Worm (Caenorhabditis elegans) whole organism, L1 larva: Measurements from ENCODE around the gene F20H11.4.

ENCODE experiments used
- C04F5.9 ChIP-seq: sonication (generic microtip); optimal IDR thresholded peaks from 2 replicates; lab custom pipeline; 2016; ENCODE audit warnings: missing genetic modification characterization, missing compliant biosample characterization
- C16A3.4 ChIP-seq: fragments of 150-350 bp; optimal IDR thresholded peaks from 2 replicates; lab custom pipeline; 2014; ENCODE audit warnings: missing biosample characterization, missing genetic modification characterization
- F16B12.6 ChIP-seq: fragments of 150-350 bp; optimal IDR thresholded peaks from 2 replicates; lab custom pipeline; 2014; ENCODE audit warnings: missing biosample characterization, missing genetic modification characterization
- aha-1 ChIP-seq: fragments of 150-350 bp; optimal IDR thresholded peaks from 2 replicates; lab custom pipeline; 2014; ENCODE audit warnings: missing biosample characterization, missing genetic modification characterization
- alr-1 ChIP-seq: fragments of 200-800 bp; sonication (Bioruptor generic); optimal IDR thresholded peaks from 2 replicates; lab custom pipeline; 2018; ENCODE audit warnings: borderline replicate concordance, mild to moderate bottlenecking, missing genetic modification characterization, missing compliant biosample characterization
- aly-2 ChIP-seq: fragments of 150-350 bp; optimal IDR thresholded peaks from 2 replicates; lab custom pipeline; 2014; ENCODE audit warnings: missing biosample characterization, missing genetic modification characterization
- blmp-1 ChIP-seq: fragments of 150-350 bp; optimal IDR thresholded peaks from 2 replicates; lab custom pipeline; 2014; ENCODE audit warnings: missing biosample characterization, missing genetic modification characterization
- ceh-63 ChIP-seq: fragments of 200-800 bp; sonication (Bioruptor generic); optimal IDR thresholded peaks from 2 replicates; lab custom pipeline; 2018; ENCODE audit warnings: mild to moderate bottlenecking, missing genetic modification characterization, missing compliant biosample characterization
- ceh-82 ChIP-seq, 3 experiments: fragments of 150-350 bp in 1 of 3; sonication (generic microtip) in 2 of 3; optimal IDR thresholded peaks; 2 replicates each; lab custom pipeline; 2014 to 2017; ENCODE audit warnings: missing biosample characterization in 3 of 3, missing genetic modification characterization in 3 of 3
- ceh-88 ChIP-seq: fragments of 200-800 bp; sonication (Bioruptor generic); IDR thresholded peaks from 2 replicates; pipeline ENCODE4 v1.3.6; 2022; ENCODE audit warnings: missing genetic modification characterization, missing compliant biosample characterization
- ceh-90 ChIP-seq: sonication (generic microtip); optimal IDR thresholded peaks from 2 replicates; lab custom pipeline; 2016; ENCODE audit warnings: missing genetic modification characterization, missing compliant biosample characterization
- ces-1 ChIP-seq: fragments of 150-350 bp; optimal IDR thresholded peaks from 2 replicates; lab custom pipeline; 2014; ENCODE audit warnings: missing biosample characterization, missing genetic modification reagents, missing genetic modification characterization
- egl-13 ChIP-seq: sonication (generic microtip); optimal IDR thresholded peaks from 2 replicates; lab custom pipeline; 2016; ENCODE audit warnings: missing genotype, missing genetic modification reagents, missing genetic modification characterization, missing compliant biosample characterization
- elt-2 ChIP-seq: sonication (generic microtip); optimal IDR thresholded peaks from 2 replicates; lab custom pipeline; 2016; ENCODE audit warnings: missing genetic modification characterization, mild to moderate bottlenecking, inconsistent platforms, missing compliant biosample characterization, missing genetic modification reagents
- elt-3 ChIP-seq, 6 experiments: fragments of 150-350 bp in 1 of 6; sonication (generic microtip); optimal IDR thresholded peaks; 2 replicates each; lab custom pipeline; 2017 to 2018; ENCODE audit warnings: missing biosample characterization in 6 of 6, missing genetic modification characterization in 6 of 6, inconsistent platforms in 1 of 6
- ets-5 ChIP-seq: fragments of 200-800 bp; sonication (Bioruptor generic); IDR thresholded peaks from 2 replicates; pipeline ENCODE4 v1.3.6; 2022; ENCODE audit warnings: missing genetic modification characterization, missing compliant biosample characterization
- fkh-4 ChIP-seq: sonication (generic microtip); optimal IDR thresholded peaks from 2 replicates; lab custom pipeline; 2016; ENCODE audit warnings: missing compliant biosample characterization, missing genetic modification characterization, borderline replicate concordance
- fkh-8 ChIP-seq: sonication (generic microtip); optimal IDR thresholded peaks from 2 replicates; lab custom pipeline; 2016; ENCODE audit warnings: mild to moderate bottlenecking, missing genetic modification characterization, missing compliant biosample characterization
- fos-1 ChIP-seq: fragments of 150-350 bp; optimal IDR thresholded peaks from 2 replicates; lab custom pipeline; 2014; ENCODE audit warnings: missing biosample characterization, missing genetic modification characterization
- grh-1 ChIP-seq: fragments of 200-800 bp; sonication (Bioruptor generic); IDR thresholded peaks from 2 replicates; pipeline ENCODE4 v1.3.6; 2022; ENCODE audit warnings: missing genetic modification reagents, missing genetic modification characterization, missing compliant biosample characterization
- hlh-17 ChIP-seq: fragments of 200-800 bp; sonication (Bioruptor generic); optimal IDR thresholded peaks from 2 replicates; lab custom pipeline; 2018; ENCODE audit warnings: missing genetic modification characterization, mild to moderate bottlenecking, missing compliant biosample characterization, moderate library complexity, borderline replicate concordance
- hlh-4 ChIP-seq: sonication (generic microtip); optimal IDR thresholded peaks from 2 replicates; lab custom pipeline; 2016; ENCODE audit warnings: mild to moderate bottlenecking, missing genetic modification characterization, missing compliant biosample characterization
- hpl-2 ChIP-seq: fragments of 150-350 bp; optimal IDR thresholded peaks from 2 replicates; lab custom pipeline; 2014; ENCODE audit warnings: missing biosample characterization, missing genetic modification reagents, missing genetic modification characterization
- lin-14 ChIP-seq: fragments of 200-800 bp; sonication (Bioruptor generic); optimal IDR thresholded peaks from 2 replicates; lab custom pipeline; 2018; ENCODE audit warnings: mild to moderate bottlenecking, missing genetic modification characterization, moderate library complexity, missing compliant biosample characterization
- lin-35 ChIP-seq, 2 experiments: fragments of 150-350 bp; optimal IDR thresholded peaks; 2 replicates each; lab custom pipeline; 2014; ENCODE audit warnings: missing biosample characterization in 2 of 2, missing genetic modification characterization in 2 of 2, missing genetic modification reagents in 2 of 2
- lir-3 ChIP-seq: sonication (generic microtip); optimal IDR thresholded peaks from 2 replicates; lab custom pipeline; 2016; ENCODE audit warnings: mild to moderate bottlenecking, missing genetic modification characterization, moderate library complexity, missing compliant biosample characterization; ENCODE audit not compliant: poor library complexity
- lsy-2 ChIP-seq, 2 experiments: fragments of 150-350 bp; optimal IDR thresholded peaks; 2 replicates each; lab custom pipeline; 2014; ENCODE audit warnings: missing biosample characterization in 2 of 2, missing genetic modification characterization in 2 of 2
- mab-9 ChIP-seq: fragments of 200-800 bp; sonication (Bioruptor generic); IDR thresholded peaks from 2 replicates; pipeline ENCODE4 v1.3.6; 2022; ENCODE audit warnings: missing genetic modification reagents, missing genetic modification characterization, missing compliant biosample characterization
- mef-2 ChIP-seq: fragments of 150-350 bp; optimal IDR thresholded peaks from 2 replicates; lab custom pipeline; 2014; ENCODE audit warnings: missing biosample characterization, missing genetic modification characterization
- mep-1 ChIP-seq: fragments of 150-350 bp; optimal IDR thresholded peaks from 2 replicates; lab custom pipeline; 2014; ENCODE audit warnings: missing biosample characterization, missing genetic modification characterization
- nhr-11 ChIP-seq: fragments of 150-350 bp; optimal IDR thresholded peaks from 2 replicates; lab custom pipeline; 2014; ENCODE audit warnings: missing biosample characterization, missing genetic modification characterization
- nhr-20 ChIP-seq: sonication (generic microtip); optimal IDR thresholded peaks from 2 replicates; lab custom pipeline; 2016; ENCODE audit warnings: mild to moderate bottlenecking, missing genetic modification characterization, missing compliant biosample characterization
- nhr-237 ChIP-seq: fragments of 150-350 bp; optimal IDR thresholded peaks from 2 replicates; lab custom pipeline; 2014; ENCODE audit warnings: missing biosample characterization, missing genetic modification characterization
- nhr-47 ChIP-seq: sonication (generic microtip); optimal IDR thresholded peaks from 2 replicates; lab custom pipeline; 2016; ENCODE audit warnings: mild to moderate bottlenecking, missing genetic modification characterization, moderate library complexity, missing compliant biosample characterization
- nhr-71 ChIP-seq: sonication (generic microtip); optimal IDR thresholded peaks from 2 replicates; lab custom pipeline; 2016; ENCODE audit warnings: mild to moderate bottlenecking, missing genetic modification characterization, moderate library complexity, missing compliant biosample characterization
- nhr-77 ChIP-seq: fragments of 150-350 bp; optimal IDR thresholded peaks from 2 replicates; lab custom pipeline; 2014; ENCODE audit warnings: missing biosample characterization, missing genetic modification characterization
- nhr-85 ChIP-seq: sonication (generic microtip); peaks from one replicate; lab custom pipeline; 2016; ENCODE audit warnings: missing genetic modification characterization, inconsistent platforms, missing compliant biosample characterization
- pax-3 ChIP-seq: fragments of 200-800 bp; sonication (Bioruptor generic); optimal IDR thresholded peaks from 2 replicates; lab custom pipeline; 2018; ENCODE audit warnings: mild to moderate bottlenecking, missing genetic modification characterization, moderate library complexity, missing compliant biosample characterization
- pqm-1 ChIP-seq: sonication (generic microtip); optimal IDR thresholded peaks from 3 replicates; lab custom pipeline; 2017; ENCODE audit warnings: missing biosample characterization, missing genetic modification characterization
- rnt-1 ChIP-seq: sonication (generic microtip); optimal IDR thresholded peaks from 2 replicates; lab custom pipeline; 2016; ENCODE audit warnings: mild to moderate bottlenecking, missing genetic modification characterization, moderate library complexity, missing compliant biosample characterization
- skn-1 ChIP-seq: fragments of 150-350 bp; optimal IDR thresholded peaks from 2 replicates; lab custom pipeline; 2014; ENCODE audit warnings: missing biosample characterization, missing genetic modification characterization
- snu-23 ChIP-seq: sonication (generic microtip); optimal IDR thresholded peaks from 2 replicates; lab custom pipeline; 2016; ENCODE audit warnings: missing genetic modification characterization, missing compliant biosample characterization
- sptf-1 ChIP-seq: fragments of 150-350 bp; optimal IDR thresholded peaks from 2 replicates; lab custom pipeline; 2014; ENCODE audit warnings: missing biosample characterization, missing genetic modification characterization
- sup-37 ChIP-seq: fragments of 200-800 bp; sonication (Bioruptor generic); optimal IDR thresholded peaks from 2 replicates; lab custom pipeline; 2018; ENCODE audit warnings: mild to moderate bottlenecking, missing genetic modification characterization, missing compliant biosample characterization
- swsn-7 ChIP-seq: sonication (generic microtip); optimal IDR thresholded peaks from 2 replicates; lab custom pipeline; 2016; ENCODE audit warnings: missing genetic modification characterization, missing compliant biosample characterization
- tbx-2 ChIP-seq: sonication (generic microtip); optimal IDR thresholded peaks from 2 replicates; lab custom pipeline; 2016; ENCODE audit warnings: missing genetic modification characterization, missing compliant biosample characterization
- unc-130 ChIP-seq: fragments of 150-350 bp; optimal IDR thresholded peaks from 2 replicates; lab custom pipeline; 2017; ENCODE audit warnings: missing biosample characterization, missing genetic modification characterization, inconsistent platforms
- unc-62 ChIP-seq: fragments of 150-350 bp; optimal IDR thresholded peaks from 2 replicates; lab custom pipeline; 2014; ENCODE audit warnings: missing biosample characterization, missing genetic modification reagents, missing genetic modification characterization
- xbp-1 ChIP-seq: sonication (generic microtip); optimal IDR thresholded peaks from 2 replicates; lab custom pipeline; 2016; ENCODE audit warnings: missing genetic modification characterization, missing compliant biosample characterization

F20H11.4 gene

ce11 chrIII:6619952-6620351 lies 11.5 kb downstream of the F20H11.4 start, which contains the start of gene C13B9.2:
TSS of gene C13B9.2 (plus strand) at chrIII:6620252.
- TF ChIP-seq nhr-237 = no peak
- TF ChIP-seq unc-62 (GFP tag; lab: Kevin White, UChicago) = no peak
- TF ChIP-seq skn-1 (tag; lab: Kevin White, UChicago) = no peak
- TF ChIP-seq fkh-4 = no peak
- no peak for TF ChIP-seq sup-37 (GFP tag; lab: Kevin White, UChicago)
- no peak for TF ChIP-seq lin-35 (GFP tag; optimal IDR thresholded peaks at IDR 0.05; lab: Kevin White, UChicago)

- TF ChIP-seq lsy-2 (tag; optimal IDR thresholded peaks at IDR 0.05; lab: Kevin White, UChicago) = no peak
- TF ChIP-seq nhr-11 (tag; lab: Kevin White, UChicago) = no peak
- no peak for TF ChIP-seq pqm-1 (tag; lab: Kevin White, UChicago)
- no peak for TF ChIP-seq fkh-4
- TF ChIP-seq, all 84 proteins: peak for 0
Measured at ce11 chrIII:6624872-6625271, 16.4 kb downstream of the F20H11.4 start, which contains the start of gene copd-1. TSS of gene copd-1 (minus strand) at chrIII:6624972.

ce11 chrIII:6625317-6625716 lies 16.9 kb downstream of the F20H11.4 start:
- TF ChIP-seq blmp-1 (tag; lab: Kevin White, UChicago) (peak; percentile 63), fos-1 (tag; lab: Kevin White, UChicago) (no peak), lin-35 (GFP tag; optimal IDR thresholded peaks at IDR 0.05; lab: Kevin White, UChicago) (peak; percentile 46 to 66), swsn-7 (tag; lab: Kevin White, UChicago) (peak; percentile 23), snu-23 (peak; percentile 52), xbp-1 (peak; percentile 89), lir-3 (tag; lab: Kevin White, UChicago) (peak; percentile 56), grh-1 (GFP tag; lab: Robert Waterston, UW) (no peak), nhr-237 (no peak), alr-1 (no peak), mef-2 (tag; lab: Kevin White, UChicago) (no peak), elt-3 (tag; optimal IDR thresholded peaks at IDR 0.05; lab: Kevin White, UChicago) (peak in 1 of 6 experiments; percentile 2), ets-5 (GFP tag; lab: Robert Waterston, UW) (no peak), ceh-90 (tag; lab: Kevin White, UChicago) (peak; percentile 49), elt-2 (tag; lab: Kevin White, UChicago) (no peak), hlh-17 (GFP tag; lab: Kevin White, UChicago) (no peak), nhr-85 (tag; lab: Kevin White, UChicago) (peak; percentile 70), tbx-2 (tag; lab: Kevin White, UChicago) (peak; percentile 37), nhr-47 (tag; lab: Kevin White, UChicago) (peak; percentile 44), ceh-63 (GFP tag; lab: Kevin White, UChicago) (no peak), aly-2 (tag; lab: Kevin White, UChicago) (no peak), mab-9 (GFP tag; lab: Robert Waterston, UW) (no peak), nhr-77 (tag; lab: Kevin White, UChicago) (no peak), C16A3.4 (peak; percentile 34), C04F5.9 (tag; lab: Kevin White, UChicago) (no peak), egl-13 (no peak), nhr-20 (tag; lab: Kevin White, UChicago) (peak; percentile 38), rnt-1 (tag; lab: Kevin White, UChicago) (peak; percentile 68), mep-1 (peak; percentile 85), ces-1 (no peak), ceh-88 (GFP tag; lab: Robert Waterston, UW) (no peak), F16B12.6 (tag; lab: Kevin White, UChicago) (peak; percentile 11), hpl-2 (GFP tag; lab: Kevin White, UChicago) (no peak), unc-62 (GFP tag; lab: Kevin White, UChicago) (no peak), nhr-71 (tag; lab: Kevin White, UChicago) (peak; percentile 60), ceh-82 (tag; optimal IDR thresholded peaks at IDR 0.05; lab: Kevin White, UChicago) (peak in 1 of 3 experiments; percentile 39), sptf-1 (tag; lab: Kevin White, UChicago) (no peak), nhr-11 (tag; lab: Kevin White, UChicago) (no peak), unc-130 (no peak), fkh-8 (tag; lab: Kevin White, UChicago) (peak; percentile 51), aha-1 (tag; lab: Kevin White, UChicago) (no peak), hlh-4 (tag; lab: Kevin White, UChicago) (no peak), pax-3 (no peak), lin-14 (GFP tag; lab: Kevin White, UChicago) (peak; percentile 63)
